Worm (Caenorhabditis elegans) whole organism, young adult: ENCODE results near the gene acly-1.

ENCODE experiments used
- B0019.2 ChIP-seq: fragments of 200-800 bp; sonication (Bioruptor generic); conservative IDR thresholded peaks from 2 replicates; pipeline ENCODE4 v1.3.6; 2022; ENCODE audit warnings: missing genetic modification reagents, missing genetic modification characterization, missing compliant biosample characterization
- B0035.1 ChIP-seq: sonication (generic microtip); optimal IDR thresholded peaks from 2 replicates; lab custom pipeline; 2016; ENCODE audit warnings: missing genetic modification characterization, mild to moderate bottlenecking, missing compliant biosample characterization, missing genotype, missing genetic modification reagents
- B0336.3 ChIP-seq: fragments of 200-800 bp; sonication (Bioruptor generic); IDR thresholded peaks from 2 replicates; pipeline ENCODE4 v1.3.6; 2022; ENCODE audit warnings: missing genetic modification characterization, missing compliant biosample characterization
- C17E4.6 ChIP-seq: fragments of 200-800 bp; sonication (Bioruptor generic); IDR thresholded peaks from 2 replicates; pipeline ENCODE4 v1.3.6; 2022; ENCODE audit warnings: missing genetic modification reagents, missing genetic modification characterization, missing compliant biosample characterization
- F10E7.11 ChIP-seq: sonication (generic microtip); optimal IDR thresholded peaks from 2 replicates; lab custom pipeline; 2017; ENCODE audit warnings: mild to moderate bottlenecking, missing genetic modification characterization, moderate library complexity, missing compliant biosample characterization
- F23B12.7 ChIP-seq: sonication (generic microtip); optimal IDR thresholded peaks from 2 replicates; lab custom pipeline; 2017; ENCODE audit warnings: missing genetic modification characterization, mild to moderate bottlenecking, missing compliant biosample characterization, antibody characterized with exemption, moderate library complexity; ENCODE audit not compliant: insufficient read depth
- F33H1.4 ChIP-seq: fragments of 200-800 bp; sonication (Bioruptor generic); IDR thresholded peaks from 2 replicates; pipeline ENCODE4 v1.3.6; 2022; ENCODE audit warnings: missing genetic modification reagents, missing genetic modification characterization, missing compliant biosample characterization
- F37B4.10 ChIP-seq: fragments of 200-800 bp; sonication (Bioruptor generic); IDR thresholded peaks from 2 replicates; pipeline ENCODE4 v1.3.6; 2022; ENCODE audit warnings: missing genetic modification characterization, missing compliant biosample characterization
- F49E8.2 ChIP-seq: sonication (generic microtip); optimal IDR thresholded peaks from 3 replicates; lab custom pipeline; 2017; ENCODE audit warnings: missing genetic modification characterization, mild to moderate bottlenecking, missing compliant biosample characterization, antibody characterized with exemption, moderate library complexity; ENCODE audit not compliant: insufficient read depth
- F55B11.4 ChIP-seq: sonication (generic microtip); optimal IDR thresholded peaks from 2 replicates; lab custom pipeline; 2016; ENCODE audit warnings: missing compliant biosample characterization, missing genetic modification characterization, borderline replicate concordance; ENCODE audit not compliant: insufficient read depth
- F57A8.1 ChIP-seq: fragments of 200-800 bp; sonication (Bioruptor generic); optimal IDR thresholded peaks from 2 replicates; lab custom pipeline; 2018; ENCODE audit warnings: mild to moderate bottlenecking, missing genetic modification characterization, moderate library complexity, missing compliant biosample characterization
- K11D2.4 ChIP-seq: fragments of 200-800 bp; sonication (Bioruptor generic); IDR thresholded peaks from 2 replicates; pipeline ENCODE4 v1.3.6; 2022; ENCODE audit warnings: missing genetic modification reagents, missing genetic modification characterization, missing compliant biosample characterization
- T26A5.8 ChIP-seq: sonication (generic microtip); optimal IDR thresholded peaks from 2 replicates; lab custom pipeline; 2016; ENCODE audit warnings: missing genetic modification characterization, missing compliant biosample characterization
- Y95B8A.8 ChIP-seq: fragments of 200-800 bp; sonication (Bioruptor generic); IDR thresholded peaks from 2 replicates; pipeline ENCODE4 v1.3.6; 2022; ENCODE audit warnings: missing genetic modification reagents, missing genetic modification characterization, missing compliant biosample characterization
- athp-1 ChIP-seq: sonication (generic microtip); optimal IDR thresholded peaks from 2 replicates; lab custom pipeline; 2017; ENCODE audit warnings: mild to moderate bottlenecking, missing genetic modification characterization, missing compliant biosample characterization
- attf-6 ChIP-seq: fragments of 200-800 bp; sonication (Bioruptor generic); IDR thresholded peaks from 2 replicates; pipeline ENCODE4 v1.3.6; 2022; ENCODE audit warnings: missing genetic modification reagents, missing genetic modification characterization, missing compliant biosample characterization
- cebp-1 ChIP-seq, 2 experiments: fragments of 200-800 bp in 1 of 2; sonication (Bioruptor generic) in 1 of 2; sonication (generic microtip) in 1 of 2; IDR thresholded peaks in 1 of 2; optimal IDR thresholded peaks in 1 of 2; 2 replicates each; pipeline versions ENCODE4 v1.3.6 to Lab custom; 2017 to 2022; ENCODE audit warnings: missing compliant biosample characterization in 2 of 2, missing genetic modification characterization in 2 of 2, mild to moderate bottlenecking in 1 of 2, missing genetic modification reagents in 1 of 2, moderate library complexity in 1 of 2
- cebp-2 ChIP-seq: fragments of 200-800 bp; sonication (Bioruptor generic); IDR thresholded peaks from 2 replicates; pipeline ENCODE4 v1.3.6; 2022; ENCODE audit warnings: missing genetic modification characterization, missing compliant biosample characterization
- ceh-100 ChIP-seq: fragments of 200-800 bp; sonication (Bioruptor generic); IDR thresholded peaks from 2 replicates; pipeline ENCODE4 v1.3.6; 2022; ENCODE audit warnings: missing genetic modification reagents, missing genetic modification characterization, missing compliant biosample characterization
- ceh-27 ChIP-seq: fragments of 200-800 bp; sonication (Bioruptor generic); optimal IDR thresholded peaks from 2 replicates; lab custom pipeline; 2018; ENCODE audit warnings: mild to moderate bottlenecking, missing genetic modification characterization, moderate library complexity, missing compliant biosample characterization
- ceh-79 ChIP-seq: sonication (generic microtip); optimal IDR thresholded peaks from 2 replicates; lab custom pipeline; 2017; ENCODE audit warnings: mild to moderate bottlenecking, missing genetic modification characterization, missing compliant biosample characterization
- egrh-3 ChIP-seq: fragments of 200-800 bp; sonication (Bioruptor generic); IDR thresholded peaks from 2 replicates; pipeline ENCODE4 v1.3.6; 2022; ENCODE audit warnings: missing genetic modification reagents, missing genetic modification characterization, missing compliant biosample characterization
- fkh-3 ChIP-seq: sonication (generic microtip); optimal IDR thresholded peaks from 2 replicates; lab custom pipeline; 2016; ENCODE audit warnings: mild to moderate bottlenecking, missing genetic modification characterization, missing compliant biosample characterization
- him-1 ChIP-seq: sonication (generic microtip); optimal IDR thresholded peaks from 2 replicates; lab custom pipeline; 2016; ENCODE audit warnings: missing genotype, missing genetic modification reagents, missing genetic modification characterization, missing compliant biosample characterization
- hrde-1 ChIP-seq: sonication (generic microtip); optimal IDR thresholded peaks from 2 replicates; lab custom pipeline; 2016; ENCODE audit warnings: missing genetic modification characterization, mild to moderate bottlenecking, missing compliant biosample characterization, moderate library complexity, missing genotype, missing genetic modification reagents, borderline replicate concordance
- hsf-1 ChIP-seq: fragments of 200-800 bp; sonication (Bioruptor generic); IDR thresholded peaks from 2 replicates; pipeline ENCODE4 v1.3.6; 2022; ENCODE audit warnings: missing genetic modification reagents, missing genetic modification characterization, missing compliant biosample characterization
- lin-26 ChIP-seq: fragments of 200-800 bp; sonication (Bioruptor generic); IDR thresholded peaks from 2 replicates; pipeline ENCODE4 v1.3.6; 2022; ENCODE audit warnings: missing genetic modification reagents, missing genetic modification characterization, missing compliant biosample characterization
- lin-40 ChIP-seq: sonication (generic microtip); optimal IDR thresholded peaks from 2 replicates; lab custom pipeline; 2016; ENCODE audit warnings: missing genetic modification characterization, mild to moderate bottlenecking, missing compliant biosample characterization, missing genotype, missing genetic modification reagents
- madf-6 ChIP-seq: fragments of 200-800 bp; sonication (Bioruptor generic); IDR thresholded peaks from 2 replicates; pipeline ENCODE4 v1.3.6; 2022; ENCODE audit warnings: missing genetic modification reagents, missing genetic modification characterization, missing compliant biosample characterization
- mes-4 ChIP-seq: sonication (generic microtip); optimal IDR thresholded peaks from 2 replicates; lab custom pipeline; 2016; ENCODE audit warnings: missing genotype, missing genetic modification characterization, missing compliant biosample characterization
- nfya-2 ChIP-seq: fragments of 200-800 bp; sonication (Bioruptor generic); IDR thresholded peaks from 2 replicates; pipeline ENCODE4 v1.3.6; 2022; ENCODE audit warnings: missing genetic modification reagents, missing genetic modification characterization, missing compliant biosample characterization
- nfyb-1 ChIP-seq: fragments of 200-800 bp; sonication (Bioruptor generic); IDR thresholded peaks from 2 replicates; pipeline ENCODE4 v1.3.6; 2022; ENCODE audit warnings: missing genetic modification reagents, missing genetic modification characterization, missing compliant biosample characterization
- nhr-120 ChIP-seq: fragments of 200-800 bp; sonication (Bioruptor generic); IDR thresholded peaks from 2 replicates; pipeline ENCODE4 v1.3.6; 2022; ENCODE audit warnings: missing genetic modification characterization, missing compliant biosample characterization
- nhr-179 ChIP-seq: sonication (generic microtip); optimal IDR thresholded peaks from 2 replicates; lab custom pipeline; 2016; ENCODE audit warnings: mild to moderate bottlenecking, missing genetic modification characterization, missing compliant biosample characterization
- nhr-80 ChIP-seq: sonication (generic microtip); optimal IDR thresholded peaks from 2 replicates; lab custom pipeline; 2016; ENCODE audit warnings: missing genetic modification characterization, missing compliant biosample characterization
- nhr-90 ChIP-seq: sonication (generic microtip); optimal IDR thresholded peaks from 2 replicates; lab custom pipeline; 2016; ENCODE audit warnings: missing genotype, mild to moderate bottlenecking, missing genetic modification characterization, missing compliant biosample characterization
- pha-4 ChIP-seq: fragments of 150-350 bp; sonication (generic microtip); optimal IDR thresholded peaks from 2 replicates; lab custom pipeline; 2014; ENCODE audit warnings: missing biosample characterization, missing genetic modification reagents, missing genetic modification characterization
- rcor-1 ChIP-seq: fragments of 200-800 bp; sonication (Bioruptor generic); IDR thresholded peaks from 2 replicates; pipeline ENCODE4 v1.3.6; 2022; ENCODE audit warnings: missing genetic modification reagents, missing genetic modification characterization, missing compliant biosample characterization
- sea-2 ChIP-seq: fragments of 200-800 bp; sonication (Bioruptor generic); IDR thresholded peaks from 2 replicates; pipeline ENCODE4 v1.3.6; 2022; ENCODE audit warnings: missing genetic modification characterization, missing compliant biosample characterization
- snpc-1.1 ChIP-seq: sonication (generic microtip); optimal IDR thresholded peaks from 2 replicates; lab custom pipeline; 2017; ENCODE audit warnings: missing genetic modification characterization, mild to moderate bottlenecking, missing compliant biosample characterization, antibody characterized with exemption, moderate library complexity, missing genotype, missing genetic modification reagents; ENCODE audit not compliant: insufficient read depth
- snpc-1.3 ChIP-seq: sonication (generic microtip); optimal IDR thresholded peaks from 2 replicates; lab custom pipeline; 2017; ENCODE audit warnings: missing genetic modification characterization, mild to moderate bottlenecking, missing compliant biosample characterization, antibody characterized with exemption, moderate library complexity, missing genotype, missing genetic modification reagents; ENCODE audit not compliant: insufficient read depth
- xnd-1 ChIP-seq: sonication (generic microtip); optimal IDR thresholded peaks from 2 replicates; lab custom pipeline; 2016; ENCODE audit warnings: missing genotype, missing genetic modification reagents, missing genetic modification characterization, missing compliant biosample characterization
- zfh-2 ChIP-seq: fragments of 200-800 bp; sonication (Bioruptor generic); conservative IDR thresholded peaks from 2 replicates; pipeline ENCODE4 v1.3.6; 2022; ENCODE audit warnings: missing genetic modification reagents, missing genetic modification characterization, missing compliant biosample characterization
- ztf-18 ChIP-seq: sonication (generic microtip); optimal IDR thresholded peaks from 2 replicates; lab custom pipeline; 2016; ENCODE audit warnings: missing genotype, mild to moderate bottlenecking, missing genetic modification characterization, missing compliant biosample characterization
- ztf-28 ChIP-seq: fragments of 200-800 bp; sonication (Bioruptor generic); IDR thresholded peaks from 2 replicates; pipeline ENCODE4 v1.3.6; 2022; ENCODE audit warnings: missing genetic modification reagents, missing genetic modification characterization, missing compliant biosample characterization

Gene acly-1

DNA sequence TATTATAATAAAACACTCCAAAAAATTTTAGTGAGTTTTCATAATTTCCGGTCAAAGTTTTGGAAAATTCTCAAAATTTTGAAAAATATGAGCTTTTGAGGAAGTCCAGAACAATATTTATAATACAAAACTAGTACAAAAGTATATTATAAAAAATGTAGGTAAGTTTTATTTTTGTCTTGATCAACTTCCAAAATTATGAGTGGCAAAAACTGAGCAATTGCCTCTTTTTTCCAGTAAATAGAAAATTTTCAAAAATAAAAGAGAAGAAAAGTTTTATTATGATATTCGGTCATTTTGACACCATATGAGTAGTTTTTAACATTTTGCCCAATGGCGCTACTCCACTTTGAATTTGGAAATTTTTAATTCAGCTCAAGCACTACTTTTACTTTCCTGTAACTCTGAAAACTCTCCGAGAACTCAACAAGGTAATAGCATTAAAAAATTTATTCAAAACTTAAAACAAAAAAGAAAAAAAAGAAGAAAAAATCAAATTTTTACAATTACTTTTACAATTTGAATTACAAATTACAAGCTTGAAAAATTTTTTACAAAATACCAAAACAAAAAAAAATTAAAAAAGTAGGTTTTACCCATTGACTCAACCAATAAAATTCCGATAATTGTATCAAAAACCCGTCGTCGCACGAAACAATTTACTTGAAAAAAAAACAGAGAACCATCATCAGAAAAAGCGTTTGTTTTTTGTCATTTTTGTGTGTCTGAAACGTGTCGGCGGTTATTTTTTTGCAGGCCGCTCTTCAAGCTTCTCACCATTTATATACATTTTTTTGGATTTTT, 24.6 kb downstream of the acly-1 start (continued):
- TF ChIP-seq F55B11.4 (tag; lab: Kevin White, UChicago): no peak
- no peak for TF ChIP-seq lin-26
- 0 out of 2 replicates have a peak, but pooled peaks have one; percentile 15 for TF ChIP-seq madf-6 (GFP tag; lab: Robert Waterston, UW)
- TF ChIP-seq ceh-100 (GFP tag; lab: Robert Waterston, UW): peak; percentile 64; the same call in 1 of the 2 replicates
- TF ChIP-seq nhr-120: 0 out of 2 replicates have a peak, but pooled peaks have one; percentile 47
- TF ChIP-seq sea-2: no peak
- TF ChIP-seq ztf-18: no peak
- TF ChIP-seq ceh-27 (GFP tag; lab: Kevin White, UChicago): no peak
- TF ChIP-seq pha-4 (tag; lab: Kevin White, UChicago): no peak
- peak; percentile 32; the same call in 1 of the 2 replicates for TF ChIP-seq B0336.3 (GFP tag; lab: Robert Waterston, UW)
- TF ChIP-seq zfh-2: no peak
- TF ChIP-seq hsf-1: peak; percentile 40; the same call in 1 of the 2 replicates
- TF ChIP-seq F49E8.2: no peak
- TF ChIP-seq him-1: no peak
- no peak for TF ChIP-seq F37B4.10
- peak; percentile 34; the same call in 1 of the 2 replicates for TF ChIP-seq ztf-28 (GFP tag; lab: Robert Waterston, UW)
- 0 out of 2 replicates have a peak, but pooled peaks have one; percentile 45 for TF ChIP-seq cebp-2 (GFP tag; lab: Robert Waterston, UW)
- peak; percentile 99 for TF ChIP-seq Y95B8A.8 (GFP tag; lab: Robert Waterston, UW)
- 0 out of 2 replicates have a peak, but pooled peaks have one; percentile 5 for TF ChIP-seq F33H1.4 (GFP tag; lab: Robert Waterston, UW)
- no peak for TF ChIP-seq snpc-1.1 (tag; lab: Kevin White, UChicago)
- peak; percentile 51 for TF ChIP-seq F57A8.1 (GFP tag; lab: Kevin White, UChicago)
- TF ChIP-seq hrde-1 (tag; lab: Kevin White, UChicago): no peak
- TF ChIP-seq rcor-1 (GFP tag; lab: Robert Waterston, UW): peak; percentile 74
- TF ChIP-seq T26A5.8 (tag; lab: Kevin White, UChicago): no peak
- no peak for TF ChIP-seq nhr-179 (tag; lab: Kevin White, UChicago)
- TF ChIP-seq K11D2.4 (GFP tag; lab: Robert Waterston, UW): peak; percentile 85
- no peak for TF ChIP-seq ceh-79
- TF ChIP-seq mes-4 (tag; lab: Kevin White, UChicago): no peak
- no peak for TF ChIP-seq snpc-1.3 (tag; lab: Kevin White, UChicago)
- TF ChIP-seq C17E4.6: peak; percentile 78
- TF ChIP-seq lin-40 (tag; lab: Kevin White, UChicago): no peak
- peak; percentile 59 for TF ChIP-seq athp-1 (tag; lab: Kevin White, UChicago)
- TF ChIP-seq B0035.1 (tag; lab: Kevin White, UChicago): peak; percentile 74
- TF ChIP-seq nfya-2 (GFP tag; lab: Robert Waterston, UW): no peak
- TF ChIP-seq fkh-3 (tag; lab: Kevin White, UChicago): peak; percentile 29
- peak; percentile 92 for TF ChIP-seq nfyb-1 (GFP tag; lab: Robert Waterston, UW)
- TF ChIP-seq xnd-1: no peak
- no peak for TF ChIP-seq nhr-90 (tag; lab: Kevin White, UChicago)
- TF ChIP-seq B0019.2: peak; percentile 6; the same call in 1 of the 2 replicates
- TF ChIP-seq F10E7.11: no peak
- peak; percentile 85 for TF ChIP-seq cebp-1 (GFP tag; IDR thresholded peaks at IDR 0.05; lab: Robert Waterston, UW)
- TF ChIP-seq cebp-1 (tag; optimal IDR thresholded peaks at IDR 0.05; lab: Kevin White, UChicago): peak; percentile 86
- TF ChIP-seq egrh-3 (GFP tag; lab: Robert Waterston, UW): peak; percentile 7; the same call in 1 of the 2 replicates
- TF ChIP-seq attf-6 (GFP tag; lab: Robert Waterston, UW): no peak
- no peak for TF ChIP-seq nhr-80
- peak; percentile 2 for TF ChIP-seq F23B12.7
